Worm (Caenorhabditis elegans): Measurements from ENCODE around the gene chpf-2.
A peak's percentile ranks its signal among the peaks of the same experiment; 100 is the strongest.

The chpf-2 gene

ce11 chrV:3038058-3038457 lies 1.1 kb downstream of the chpf-2 start:
- TF ChIP-seq K12H6.12 (tag; optimal IDR thresholded peaks at IDR 0.05) (no peak), snpc-4 (GFP tag; optimal IDR thresholded peaks at IDR 0.05) (no peak), snpc-4 (tag; optimal IDR thresholded peaks at IDR 0.05) (peak in 1 of 4 experiments; percentile 22), egrh-3 (GFP tag; IDR thresholded peaks at IDR 0.05) (peak; percentile 75; the same call in 1 of the 2 replicates)

DNA sequence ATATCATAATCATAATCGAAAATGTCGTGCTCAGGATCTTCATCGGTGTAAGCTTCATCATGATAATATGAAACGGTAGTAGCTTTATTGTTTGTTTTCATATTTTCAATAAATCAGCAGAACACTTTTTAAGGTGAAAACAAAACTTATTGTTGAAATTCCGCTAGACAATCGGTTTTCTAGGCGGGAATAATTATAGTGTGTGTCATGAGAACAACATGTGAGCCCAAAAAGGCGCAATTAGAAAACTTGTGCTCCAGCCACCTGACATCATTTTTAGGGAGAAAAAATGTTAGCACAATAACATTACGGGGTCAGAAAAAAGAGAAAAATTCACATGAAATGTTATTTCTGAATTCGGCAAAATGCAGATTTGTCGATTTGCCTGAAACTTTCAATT lies 4.9 kb downstream of the chpf-2 start, which contains the start of gene srw-8:
Gene srw-8 (minus strand): TSS at position 101 of the 400 bp plus-strand sequence.
- TF ChIP-seq snpc-3.4 (tag; optimal IDR thresholded peaks at IDR 0.05) = no peak

DNA sequence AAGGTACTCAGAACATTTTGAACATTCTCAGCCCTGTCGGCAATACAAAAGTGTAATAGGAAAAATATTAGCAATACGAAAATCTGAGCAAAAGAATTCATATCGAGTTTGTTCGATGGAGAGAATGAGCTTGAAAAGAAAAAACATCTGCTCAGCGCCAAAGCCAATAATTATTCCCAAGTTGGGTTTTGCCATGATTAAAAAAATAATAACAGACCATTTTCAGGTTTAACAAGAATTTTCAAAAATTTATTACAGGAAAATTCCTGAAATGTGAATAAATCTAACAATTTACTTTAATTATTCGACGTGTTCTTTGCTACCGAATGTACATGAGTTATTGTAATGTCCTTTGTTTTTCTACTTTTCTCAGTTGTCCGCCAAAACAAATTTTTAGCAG lies 6.8 kb downstream of the chpf-2 start, which contains the start of gene irld-38:
Gene irld-38 (minus strand): TSS at position 101 of the 400 bp plus-strand sequence.
- no peak for TF ChIP-seq ztf-6 (GFP tag; IDR thresholded peaks at IDR 0.05)
- no peak for TF ChIP-seq hsf-1 (GFP tag; IDR thresholded peaks at IDR 0.05)
- no peak for TF ChIP-seq nfya-2 (GFP tag; IDR thresholded peaks at IDR 0.05)
- TF ChIP-seq ceh-40 (GFP tag; IDR thresholded peaks at IDR 0.05) = no peak
- TF ChIP-seq hmg-20 (GFP tag; IDR thresholded peaks at IDR 0.05) = no peak
- TF ChIP-seq ceh-79 (tag; optimal IDR thresholded peaks at IDR 0.05) = no peak
- no peak for TF ChIP-seq mxl-1 (tag; optimal IDR thresholded peaks at IDR 0.05)
- no peak for TF ChIP-seq B0019.2 (GFP tag; conservative IDR thresholded peaks at IDR 0.05)
- TF ChIP-seq hlh-26 (GFP tag; conservative IDR thresholded peaks at IDR 0.05) = no peak
- TF ChIP-seq lir-1 (GFP tag; conservative IDR thresholded peaks at IDR 0.05) = no peak
- TF ChIP-seq fkh-3 (tag; optimal IDR thresholded peaks at IDR 0.05) = no peak
- TF ChIP-seq B0035.1 (tag; optimal IDR thresholded peaks at IDR 0.05) = no peak
- TF ChIP-seq ceh-91 (GFP tag; IDR thresholded peaks at IDR 0.05) = no peak

ce11 chrV:3028205-3028604 lies 11.0 kb downstream of the chpf-2 start, which contains the start of gene asp-7:
Gene asp-7 (plus strand): TSS chrV:3028285.
- TF ChIP-seq T07F8.4 (tag; optimal IDR thresholded peaks at IDR 0.05) (no peak), snpc-1.1 (tag; optimal IDR thresholded peaks at IDR 0.05; ENCODE audit: insufficient read depth) (no peak), hrde-1 (tag; optimal IDR thresholded peaks at IDR 0.05; ENCODE audit: borderline replicate concordance) (no peak), K11D2.4 (GFP tag; IDR thresholded peaks at IDR 0.05) (no peak)

DNA sequence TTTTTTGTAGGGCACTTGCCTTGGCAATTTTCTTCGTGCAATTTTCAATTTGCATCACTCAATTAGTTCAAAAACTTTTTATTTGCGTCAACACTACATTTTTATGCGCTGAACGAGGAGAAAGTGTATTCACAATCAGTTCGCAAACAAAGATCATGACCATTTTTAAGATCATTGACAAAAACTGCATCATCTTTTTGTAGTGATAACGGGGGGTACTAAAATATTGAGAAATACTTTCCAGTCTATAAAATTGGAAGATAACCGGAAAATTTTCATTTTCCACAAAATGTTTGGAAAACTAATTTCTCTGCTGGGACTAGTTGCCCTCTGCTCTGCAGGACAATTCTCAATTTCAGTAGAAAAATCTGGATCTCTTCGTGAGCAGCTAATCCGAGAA lies 14.9 kb downstream of the chpf-2 start, which contains the start of gene asp-8:
Gene asp-8 (plus strand): TSS at position 276 of the 400 bp plus-strand sequence.
- TF ChIP-seq hlh-12 (tag; optimal IDR thresholded peaks at IDR 0.05) (no peak), nhr-80 (tag; optimal IDR thresholded peaks at IDR 0.05) (peak; percentile 9)

ce11 chrV:3021306-3021705 lies 17.9 kb downstream of the chpf-2 start, which contains the start of gene irld-12:
Gene irld-12 (minus strand): TSS chrV:3021406.
- no peak for TF ChIP-seq F39B2.1 (GFP tag; IDR thresholded peaks at IDR 0.05)
- no peak for TF ChIP-seq lin-40 (tag; optimal IDR thresholded peaks at IDR 0.05)
- TF ChIP-seq ceh-27 (GFP tag; optimal IDR thresholded peaks at IDR 0.05) = no peak
- no peak for TF ChIP-seq nhr-90 (tag; optimal IDR thresholded peaks at IDR 0.05)
- TF ChIP-seq him-1 (tag; optimal IDR thresholded peaks at IDR 0.05) = no peak
- no peak for TF ChIP-seq snpc-1.3 (tag; optimal IDR thresholded peaks at IDR 0.05; ENCODE audit: insufficient read depth)
- no peak for TF ChIP-seq C06A6.2 (GFP tag; conservative IDR thresholded peaks at IDR 0.05)
- TF ChIP-seq aptf-2 (GFP tag; conservative IDR thresholded peaks at IDR 0.05) = no peak
